Worm (Caenorhabditis elegans): ENCODE data around the gene brc-1.

The brc-1 gene

ce11 chrIII:3831381-3831780, 31.4 kb downstream of the brc-1 start, which contains the start of gene C36A4.10:
Gene C36A4.10 (minus strand): TSS chrIII:3831481.
- TF ChIP-seq ceh-48 (tag; optimal IDR thresholded peaks at IDR 0.05) (peak; percentile 33), nhr-11 (tag; optimal IDR thresholded peaks at IDR 0.05) (no peak), pros-1 (tag; optimal IDR thresholded peaks at IDR 0.05) (no peak), ceh-6 (GFP tag; optimal IDR thresholded peaks at IDR 0.05) (no peak), syd-9 (tag; optimal IDR thresholded peaks at IDR 0.05) (no peak)

- TF ChIP-seq hlh-13 (GFP tag; optimal IDR thresholded peaks at IDR 0.05) (no peak), ceh-48 (tag; optimal IDR thresholded peaks at IDR 0.05) (no peak), pqm-1 (tag; optimal IDR thresholded peaks at IDR 0.05) (no peak), ama-1 (optimal IDR thresholded peaks at IDR 0.05) (no peak), che-1 (tag; optimal IDR thresholded peaks at IDR 0.05) (no peak), mec-3 (tag; optimal IDR thresholded peaks at IDR 0.05; ENCODE audit: borderline replicate concordance) (no peak), hlh-8 (tag; optimal IDR thresholded peaks at IDR 0.05) (no peak), ceh-14 (tag; optimal IDR thresholded peaks at IDR 0.05) (no peak), nhr-232 (tag; optimal IDR thresholded peaks at IDR 0.05) (no peak), ceh-34 (tag; optimal IDR thresholded peaks at IDR 0.05) (no peak), K02D7.2 (tag; optimal IDR thresholded peaks at IDR 0.05) (no peak), pha-2 (tag; optimal IDR thresholded peaks at IDR 0.05) (no peak)
These were observed 33.7 kb downstream of the brc-1 start, which contains the start of gene cnnm-5 for ce11 chrIII:3829105-3829504. Gene cnnm-5 (minus strand): TSS chrIII:3829205.

ce11 chrIII:3821969-3822453, 40.8 kb downstream of the brc-1 start, which contains the start of gene amx-1:
Gene amx-1 (plus strand): TSS chrIII:3822403.
- TF ChIP-seq syd-9 (tag; optimal IDR thresholded peaks at IDR 0.05) (no peak), ceh-31 (tag; optimal IDR thresholded peaks at IDR 0.05) (peak; percentile 4), ceh-30 (tag; optimal IDR thresholded peaks at IDR 0.05) (no peak), Y22D7AL.16 (tag; optimal IDR thresholded peaks at IDR 0.05) (no peak), lim-6 (tag; optimal IDR thresholded peaks at IDR 0.05) (no peak), hlh-30 (tag; optimal IDR thresholded peaks at IDR 0.05; ENCODE audit: insufficient read depth) (peak; percentile 58), T23F11.4 (GFP tag; optimal IDR thresholded peaks at IDR 0.05) (no peak), pqm-1 (tag; optimal IDR thresholded peaks at IDR 0.05) (no peak), ahr-1 (tag; optimal IDR thresholded peaks at IDR 0.05) (no peak)

ce11 chrIII:3820134-3820533, 42.6 kb downstream of the brc-1 start:
- no peak for TF ChIP-seq ceh-48 (tag; optimal IDR thresholded peaks at IDR 0.05)
- TF ChIP-seq pag-3 (tag; optimal IDR thresholded peaks at IDR 0.05; ENCODE audit: borderline replicate concordance): no peak
- peak; percentile 55 for TF ChIP-seq ceh-30 (tag; optimal IDR thresholded peaks at IDR 0.05)
- peak; percentile 77 for TF ChIP-seq hlh-30 (tag; optimal IDR thresholded peaks at IDR 0.05; ENCODE audit: insufficient read depth)
- TF ChIP-seq ceh-19 (GFP tag; optimal IDR thresholded peaks at IDR 0.05): peak; percentile 20
- TF ChIP-seq C38D4.7 (GFP tag; optimal IDR thresholded peaks at IDR 0.05): no peak
- TF ChIP-seq rnt-1 (tag; optimal IDR thresholded peaks at IDR 0.05): peak; percentile 93
- TF ChIP-seq nfya-1 (tag; optimal IDR thresholded peaks at IDR 0.05): peak; percentile 79
- TF ChIP-seq ceh-31 (tag; optimal IDR thresholded peaks at IDR 0.05): peak; percentile 81
- TF ChIP-seq C08G9.2 (tag; optimal IDR thresholded peaks at IDR 0.05): peak; percentile 23
- peak; percentile 96 for TF ChIP-seq unc-55 (GFP tag; optimal IDR thresholded peaks at IDR 0.05)
- TF ChIP-seq F13H6.1 (tag; optimal IDR thresholded peaks at IDR 0.05): no peak
- TF ChIP-seq unc-42 (tag; optimal IDR thresholded peaks at IDR 0.05): peak; percentile 40
- TF ChIP-seq ref-2 (tag; optimal IDR thresholded peaks at IDR 0.05): peak; percentile 69
- TF ChIP-seq sdc-2 (tag; optimal IDR thresholded peaks at IDR 0.05): peak; percentile 67
- peak; percentile 21 for TF ChIP-seq elt-2 (tag; optimal IDR thresholded peaks at IDR 0.05)
- no peak for TF ChIP-seq ztf-16 (tag; optimal IDR thresholded peaks at IDR 0.05)
- TF ChIP-seq syd-9 (tag; optimal IDR thresholded peaks at IDR 0.05): peak; percentile 57
- peak; percentile 45 for TF ChIP-seq ceh-34 (tag; optimal IDR thresholded peaks at IDR 0.05)
- TF ChIP-seq hlh-8 (tag; optimal IDR thresholded peaks at IDR 0.05): no peak
- TF ChIP-seq odd-2 (tag; optimal IDR thresholded peaks at IDR 0.05): no peak
- TF ChIP-seq ceh-14 (tag; optimal IDR thresholded peaks at IDR 0.05): peak; percentile 44
- no peak for TF ChIP-seq unc-86 (tag; optimal IDR thresholded peaks at IDR 0.05)
- TF ChIP-seq pha-4 (tag; optimal IDR thresholded peaks at IDR 0.05): no peak
- peak; percentile 71 for TF ChIP-seq tbx-2 (tag; optimal IDR thresholded peaks at IDR 0.05)
- no peak for TF ChIP-seq sox-2 (GFP tag; IDR thresholded peaks at IDR 0.05)
- TF ChIP-seq ama-1 (optimal IDR thresholded peaks at IDR 0.05): peak; percentile 16
- peak; percentile 88 for TF ChIP-seq pros-1 (tag; optimal IDR thresholded peaks at IDR 0.05)
- TF ChIP-seq ceh-18 (tag; optimal IDR thresholded peaks at IDR 0.05): peak; percentile 53
- TF ChIP-seq fkh-6 (tag; optimal IDR thresholded peaks at IDR 0.05): no peak
- TF ChIP-seq ceh-2 (tag; optimal IDR thresholded peaks at IDR 0.05): peak; percentile 39

Measured in whole organism, late embryonic.